Fruit fly (Drosophila melanogaster): ENCODE measurements around the gene tim.
A peak's percentile ranks its signal among the peaks of the same experiment; 100 is the strongest.

tim gene

DNA sequence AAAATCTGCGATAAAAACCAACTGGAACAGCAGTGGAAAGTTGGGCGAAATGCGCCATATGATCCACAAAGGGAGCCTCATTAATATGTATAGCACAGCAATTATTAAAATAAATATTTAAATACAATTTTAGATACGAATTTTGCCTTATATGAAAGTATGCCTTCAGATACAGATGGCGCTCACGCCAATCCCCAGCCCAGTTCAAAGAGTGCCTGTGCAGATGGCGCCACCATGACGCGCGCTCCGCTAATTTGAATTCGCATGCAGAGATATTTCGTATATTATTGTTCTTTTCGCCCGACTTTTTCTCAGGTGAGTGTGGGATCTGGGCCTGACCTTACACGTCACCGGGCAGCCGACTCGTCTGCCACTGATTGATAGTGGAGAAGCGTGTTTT is 35.7 kb downstream of the tim start, which contains the start of gene Pgant4 (continued):
- TF ChIP-seq Gsc (GFP tag; IDR thresholded peaks at IDR 0.05): no peak; the same call in 1 of the 2 replicates
- no peak for TF ChIP-seq CG8924 (tag; optimal IDR thresholded peaks at IDR 0.05)
- peak; percentile 25 for TF ChIP-seq CG2875 (GFP tag; optimal IDR thresholded peaks at IDR 0.05)
- peak; percentile 95 for TF ChIP-seq CG11456 (GFP tag; IDR thresholded peaks at IDR 0.05)
- TF ChIP-seq CG9609 (GFP tag; optimal IDR thresholded peaks at IDR 0.05): peak; percentile 24
- no peak for TF ChIP-seq maf-S (GFP tag; optimal IDR thresholded peaks at IDR 0.05)
- TF ChIP-seq BtbVII (GFP tag; optimal IDR thresholded peaks at IDR 0.05): no peak
- no peak for TF ChIP-seq seq (GFP tag; IDR thresholded peaks at IDR 0.05)
- TF ChIP-seq ken (GFP tag; IDR thresholded peaks at IDR 0.05): peak; percentile 73
- TF ChIP-seq E2f1 (GFP tag; IDR thresholded peaks at IDR 0.05): peak; percentile 49; the same call in 1 of the 2 replicates
- TF ChIP-seq al (GFP tag; IDR thresholded peaks at IDR 0.05): no peak
- no peak for TF ChIP-seq mld (GFP tag; IDR thresholded peaks at IDR 0.05; ENCODE audit: partially characterized antibody)
- TF ChIP-seq cato (GFP tag; optimal IDR thresholded peaks at IDR 0.05; ENCODE audit: borderline replicate concordance): peak; percentile 3
- no peak for TF ChIP-seq CG14965 (GFP tag; optimal IDR thresholded peaks at IDR 0.05; ENCODE audit: borderline replicate concordance)
- TF ChIP-seq CG10979 (tag; optimal IDR thresholded peaks at IDR 0.05): peak; percentile 47
- TF ChIP-seq sqz (GFP tag; optimal IDR thresholded peaks at IDR 0.05): no peak
- TF ChIP-seq pan (optimal IDR thresholded peaks at IDR 0.05): no peak
- peak in 1 of 2 experiments; percentile 76 for TF ChIP-seq pan (GFP tag; optimal IDR thresholded peaks at IDR 0.05 in 1 of 2, IDR thresholded peaks at IDR 0.05 in 1 of 2)
- TF ChIP-seq hth (optimal IDR thresholded peaks at IDR 0.05): no peak
- TF ChIP-seq pum (GFP tag; optimal IDR thresholded peaks at IDR 0.05): no peak
- no peak for TF ChIP-seq salm (tag; optimal IDR thresholded peaks at IDR 0.05)
- TF ChIP-seq jing (GFP tag; optimal IDR thresholded peaks at IDR 0.05): no peak
- TF ChIP-seq vvl (GFP tag; IDR thresholded peaks at IDR 0.05): peak; percentile 76
- no peak for TF ChIP-seq fd64A (GFP tag; optimal IDR thresholded peaks at IDR 0.05)
- no peak for TF ChIP-seq zfh2 (GFP tag; optimal IDR thresholded peaks at IDR 0.05)
- no peak for TF ChIP-seq fru (optimal IDR thresholded peaks at IDR 0.05)
- TF ChIP-seq CG16813 (GFP tag; IDR thresholded peaks at IDR 0.05; ENCODE audit: partially characterized antibody): 0 out of 3 replicates have a peak, but pooled peaks have one; percentile 30
- no peak for TF ChIP-seq sc (optimal IDR thresholded peaks at IDR 0.05)
- no peak for TF ChIP-seq sc (GFP tag; optimal IDR thresholded peaks at IDR 0.05)
- no peak for TF ChIP-seq mirr (GFP tag; optimal IDR thresholded peaks at IDR 0.05)
- TF ChIP-seq CG5180 (GFP tag; optimal IDR thresholded peaks at IDR 0.05): no peak
- peak; percentile 21 for TF ChIP-seq CG17186 (GFP tag; optimal IDR thresholded peaks at IDR 0.05)
- no peak for TF ChIP-seq CG9437 (GFP tag; optimal IDR thresholded peaks at IDR 0.05)
- TF ChIP-seq Fer3 (tag; optimal IDR thresholded peaks at IDR 0.05): no peak
- no peak for TF ChIP-seq Sry-δ (GFP tag; optimal IDR thresholded peaks at IDR 0.05)
- TF ChIP-seq CG4730 (GFP tag; IDR thresholded peaks at IDR 0.05): no peak; the same call in 1 of the 2 replicates
- no peak for TF ChIP-seq CG6765 (GFP tag; optimal IDR thresholded peaks at IDR 0.05)
- TF ChIP-seq CG15479 (GFP tag; optimal IDR thresholded peaks at IDR 0.05): no peak
- TF ChIP-seq Lpt (GFP tag; optimal IDR thresholded peaks at IDR 0.05): no peak
- TF ChIP-seq Atf6 (GFP tag; IDR thresholded peaks at IDR 0.05): peak; percentile 68
- TF ChIP-seq zen (tag; optimal IDR thresholded peaks at IDR 0.05): peak; percentile 52
- peak; percentile 6; the same call in 1 of the 2 replicates for TF ChIP-seq peb (GFP tag; IDR thresholded peaks at IDR 0.05)
- TF ChIP-seq ssp (GFP tag; IDR thresholded peaks at IDR 0.05): 0 out of 2 replicates have a peak, but pooled peaks have one; percentile 26
- peak; percentile 22 for TF ChIP-seq dmrt11E (tag; optimal IDR thresholded peaks at IDR 0.05)
- peak; percentile 28; the same call in 1 of the 2 replicates for TF ChIP-seq amos (GFP tag; IDR thresholded peaks at IDR 0.05; ENCODE audit: partially characterized antibody)
- 0 out of 3 replicates have a peak, but pooled peaks have one; percentile 44 for TF ChIP-seq CG6791 (GFP tag; IDR thresholded peaks at IDR 0.05; ENCODE audit: partially characterized antibody)
- TF ChIP-seq CG1603 (tag; optimal IDR thresholded peaks at IDR 0.05): peak; percentile 53
- TF ChIP-seq tin (GFP tag; optimal IDR thresholded peaks at IDR 0.05): peak; percentile 71
- TF ChIP-seq slbo (GFP tag; IDR thresholded peaks at IDR 0.05): peak; percentile 83
- TF ChIP-seq sens (GFP tag): peak; percentile 72
- TF ChIP-seq cwo (GFP tag; optimal IDR thresholded peaks at IDR 0.05): no peak
- TF ChIP-seq mam (GFP tag; optimal IDR thresholded peaks at IDR 0.05): peak; percentile 7
